Worm (Caenorhabditis elegans) whole organism, L2 larva: Measurements from ENCODE around the gene K07H8.8.

Source experiments
- C34F6.9 ChIP-seq: fragments of 150-350 bp; optimal IDR thresholded peaks from 2 replicates; lab custom pipeline; 2014; ENCODE audit warnings: missing biosample characterization, missing genetic modification characterization
- F13H6.1 ChIP-seq: sonication (generic microtip); optimal IDR thresholded peaks from 2 replicates; lab custom pipeline; 2016; ENCODE audit warnings: missing genetic modification characterization, missing compliant biosample characterization
- Y55F3AM.14 ChIP-seq: fragments of 200-800 bp; sonication (Bioruptor generic); optimal IDR thresholded peaks from 2 replicates; lab custom pipeline; 2018; ENCODE audit warnings: mild to moderate bottlenecking, missing genetic modification characterization, missing compliant biosample characterization
- ZK546.5 ChIP-seq: sonication (generic microtip); optimal IDR thresholded peaks from 2 replicates; lab custom pipeline; 2017; ENCODE audit warnings: missing biosample characterization, missing genetic modification characterization
- aly-2 ChIP-seq: fragments of 150-350 bp; optimal IDR thresholded peaks from 2 replicates; lab custom pipeline; 2014; ENCODE audit warnings: missing biosample characterization, missing genetic modification characterization
- blmp-1 ChIP-seq: sonication (generic microtip); optimal IDR thresholded peaks from 2 replicates; lab custom pipeline; 2017; ENCODE audit warnings: missing genetic modification characterization, mild to moderate bottlenecking, missing compliant biosample characterization, antibody characterized with exemption, moderate library complexity; ENCODE audit not compliant: insufficient read depth
- ceh-16 ChIP-seq: fragments of 150-350 bp; optimal IDR thresholded peaks from 2 replicates; lab custom pipeline; 2014; ENCODE audit warnings: missing biosample characterization, missing genetic modification characterization
- crh-2 ChIP-seq: sonication (generic microtip); optimal IDR thresholded peaks from 2 replicates; lab custom pipeline; 2017; ENCODE audit warnings: missing biosample characterization, missing genetic modification characterization
- elt-1 ChIP-seq: fragments of 150-350 bp; optimal IDR thresholded peaks from 2 replicates; lab custom pipeline; 2014; ENCODE audit warnings: missing biosample characterization, missing genetic modification characterization
- elt-3 ChIP-seq: sonication (generic microtip); optimal IDR thresholded peaks from 2 replicates; lab custom pipeline; 2017; ENCODE audit warnings: missing biosample characterization, missing genetic modification characterization
- fos-1 ChIP-seq: fragments of 150-350 bp; optimal IDR thresholded peaks from 2 replicates; lab custom pipeline; 2014; ENCODE audit warnings: missing biosample characterization, missing genetic modification characterization
- gmeb-1 ChIP-seq: fragments of 150-350 bp; optimal IDR thresholded peaks from 2 replicates; lab custom pipeline; 2014; ENCODE audit warnings: missing biosample characterization, missing genetic modification characterization
- lin-11 ChIP-seq: fragments of 150-350 bp; sonication (generic microtip); optimal IDR thresholded peaks from 2 replicates; lab custom pipeline; 2014; ENCODE audit warnings: missing biosample characterization, missing genetic modification characterization, inconsistent platforms, mixed read lengths
- lin-13 ChIP-seq: fragments of 150-350 bp; optimal IDR thresholded peaks from 2 replicates; lab custom pipeline; 2014; ENCODE audit warnings: missing biosample characterization, missing genetic modification reagents, missing genetic modification characterization
- lin-39 ChIP-seq: fragments of 150-350 bp; optimal IDR thresholded peaks from 2 replicates; lab custom pipeline; 2014; ENCODE audit warnings: missing biosample characterization, missing genetic modification reagents, missing genetic modification characterization
- lsy-2 ChIP-seq, 2 experiments: fragments of 150-350 bp in 1 of 2; sonication (generic microtip) in 1 of 2; optimal IDR thresholded peaks; 2 replicates each; lab custom pipeline; 2014 to 2017; ENCODE audit warnings: missing biosample characterization in 2 of 2, missing genetic modification characterization in 2 of 2
- mab-5 ChIP-seq: fragments of 150-350 bp; optimal IDR thresholded peaks from 2 replicates; lab custom pipeline; 2014; ENCODE audit warnings: missing biosample characterization, missing genetic modification characterization
- mdl-1 ChIP-seq, 2 experiments: fragments of 150-350 bp in 1 of 2; sonication (generic microtip) in 1 of 2; optimal IDR thresholded peaks; 2 replicates each; lab custom pipeline; 2017; ENCODE audit warnings: missing biosample characterization in 2 of 2, missing genetic modification characterization in 2 of 2
- nhr-10 ChIP-seq: sonication (generic microtip); optimal IDR thresholded peaks from 2 replicates; lab custom pipeline; 2017; ENCODE audit warnings: missing biosample characterization, missing genetic modification characterization
- nhr-129 ChIP-seq: fragments of 150-350 bp; optimal IDR thresholded peaks from 2 replicates; lab custom pipeline; 2014; ENCODE audit warnings: missing biosample characterization, missing genetic modification characterization
- nhr-21 ChIP-seq: fragments of 150-350 bp; optimal IDR thresholded peaks from 2 replicates; lab custom pipeline; 2014; ENCODE audit warnings: missing biosample characterization, missing genetic modification characterization
- nhr-23 ChIP-seq: fragments of 150-350 bp; optimal IDR thresholded peaks from 2 replicates; lab custom pipeline; 2014; ENCODE audit warnings: missing biosample characterization, missing genetic modification reagents, missing genetic modification characterization
- nhr-25 ChIP-seq: fragments of 150-350 bp; sonication (generic microtip); optimal IDR thresholded peaks from 3 replicates; lab custom pipeline; 2014; ENCODE audit warnings: missing biosample characterization, missing genetic modification characterization
- nhr-77 ChIP-seq: fragments of 150-350 bp; optimal IDR thresholded peaks from 2 replicates; lab custom pipeline; 2014; ENCODE audit warnings: missing biosample characterization, missing genetic modification characterization
- peb-1 ChIP-seq: fragments of 150-350 bp; optimal IDR thresholded peaks from 2 replicates; lab custom pipeline; 2014; ENCODE audit warnings: missing biosample characterization, missing genetic modification characterization
- sem-4 ChIP-seq: fragments of 150-350 bp; optimal IDR thresholded peaks from 2 replicates; lab custom pipeline; 2014; ENCODE audit warnings: missing biosample characterization, missing genetic modification reagents, missing genetic modification characterization
- skn-1 ChIP-seq: sonication (generic microtip); optimal IDR thresholded peaks from 2 replicates; lab custom pipeline; 2017; ENCODE audit warnings: missing biosample characterization, missing genetic modification characterization
- sma-3 ChIP-seq: sonication (generic microtip); optimal IDR thresholded peaks from 2 replicates; lab custom pipeline; 2016; ENCODE audit warnings: missing genetic modification reagents, missing genetic modification characterization, missing compliant biosample characterization
- sma-9 ChIP-seq, 2 experiments: fragments of 150-350 bp in 1 of 2; sonication (generic microtip) in 1 of 2; optimal IDR thresholded peaks; 2 replicates each; lab custom pipeline; 2014 to 2016; ENCODE audit warnings: missing genetic modification characterization in 2 of 2, mild to moderate bottlenecking in 1 of 2, missing biosample characterization in 1 of 2, missing compliant biosample characterization in 1 of 2, missing genetic modification reagents in 1 of 2, moderate library complexity in 1 of 2
- snpc-4 ChIP-seq: fragments of 150-350 bp; optimal IDR thresholded peaks from 2 replicates; lab custom pipeline; 2014; ENCODE audit warnings: missing biosample characterization, missing genetic modification characterization
- unc-39 ChIP-seq: fragments of 150-350 bp; optimal IDR thresholded peaks from 2 replicates; lab custom pipeline; 2014; ENCODE audit warnings: missing biosample characterization, missing genetic modification characterization
- unc-55 ChIP-seq: fragments of 150-350 bp; sonication (generic microtip); optimal IDR thresholded peaks from 3 replicates; lab custom pipeline; 2014; ENCODE audit warnings: missing biosample characterization, missing genetic modification reagents, missing genetic modification characterization
- zag-1 ChIP-seq: fragments of 150-350 bp; optimal IDR thresholded peaks from 2 replicates; lab custom pipeline; 2014; ENCODE audit warnings: missing biosample characterization, missing genetic modification characterization
- ztf-1 ChIP-seq: fragments of 200-800 bp; sonication (Bioruptor generic); conservative IDR thresholded peaks from 2 replicates; pipeline ENCODE4 v1.3.6; 2022; ENCODE audit warnings: missing genetic modification characterization, missing compliant biosample characterization

Gene K07H8.8

DNA sequence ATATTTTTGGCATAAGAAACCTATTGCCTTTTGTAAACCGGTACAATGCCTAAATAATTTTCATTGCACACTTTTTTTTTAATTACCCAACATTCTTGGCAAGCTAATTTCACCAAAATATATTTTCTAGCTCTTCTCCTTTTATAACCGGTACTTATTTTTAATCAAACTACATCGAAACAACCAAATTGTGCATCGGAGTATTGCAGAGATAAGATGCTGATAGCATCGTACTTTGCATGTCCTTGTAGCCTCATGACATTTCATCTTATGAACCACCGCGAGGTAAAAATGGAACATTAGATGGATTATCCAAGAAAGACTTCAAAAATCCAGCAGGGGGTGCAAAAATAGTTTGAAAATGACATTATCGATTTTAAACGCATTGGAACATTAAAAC, 13.0 kb downstream of the K07H8.8 start:
- TF ChIP-seq nhr-21 (tag; lab: Kevin White, UChicago) (no peak), lin-13 (GFP tag; lab: Kevin White, UChicago) (no peak), elt-3 (tag; lab: Kevin White, UChicago) (no peak), fos-1 (tag; lab: Kevin White, UChicago) (peak; percentile 37), snpc-4 (tag; lab: Kevin White, UChicago) (no peak), unc-55 (GFP tag; lab: Kevin White, UChicago) (no peak), nhr-77 (tag; lab: Kevin White, UChicago) (no peak), lsy-2 (tag; optimal IDR thresholded peaks at IDR 0.05; lab: Kevin White, UChicago) (no peak), sma-9 (GFP tag; optimal IDR thresholded peaks at IDR 0.05; lab: Kevin White, UChicago) (peak; percentile 54), sma-9 (tag; optimal IDR thresholded peaks at IDR 0.05; lab: Kevin White, UChicago) (no peak), blmp-1 (tag; lab: Kevin White, UChicago) (no peak), F13H6.1 (no peak), nhr-10 (tag; lab: Kevin White, UChicago) (no peak), peb-1 (no peak), ztf-1 (GFP tag; lab: Robert Waterston, UW) (no peak), elt-1 (tag; lab: Kevin White, UChicago) (peak; percentile 89), crh-2 (no peak)
- TF ChIP-seq, all 48 proteins: peak for 3

DNA sequence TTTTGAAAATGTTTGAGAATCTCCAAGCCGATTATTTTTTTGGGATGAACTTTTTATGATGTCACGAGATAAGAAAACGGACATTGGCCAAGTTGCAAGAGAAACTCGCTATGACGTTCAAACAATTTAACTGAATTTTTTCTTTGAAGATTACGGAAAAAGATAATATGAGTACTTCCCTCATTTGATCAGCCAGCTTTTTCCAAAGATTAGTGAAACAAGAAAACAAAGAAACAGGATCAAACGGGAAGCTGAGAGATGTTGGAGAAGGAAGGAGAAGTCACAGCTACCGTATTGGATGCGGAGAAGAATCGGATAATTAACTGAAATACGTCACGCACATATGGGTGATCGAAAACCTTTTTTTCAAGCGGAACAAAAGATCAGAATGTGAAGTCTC, 14.0 kb downstream of the K07H8.8 start:
- peak; percentile 51 for TF ChIP-seq nhr-21 (tag; lab: Kevin White, UChicago)
- TF ChIP-seq mdl-1 (tag; optimal IDR thresholded peaks at IDR 0.05; lab: Kevin White, UChicago): no peak
- TF ChIP-seq elt-1 (tag; lab: Kevin White, UChicago): no peak
- no peak for TF ChIP-seq lin-11 (tag; lab: Kevin White, UChicago)
- no peak for TF ChIP-seq unc-39 (tag; lab: Kevin White, UChicago)
- TF ChIP-seq blmp-1 (tag; lab: Kevin White, UChicago): no peak
- no peak for TF ChIP-seq fos-1 (tag; lab: Kevin White, UChicago)
- no peak for TF ChIP-seq nhr-10 (tag; lab: Kevin White, UChicago)
- TF ChIP-seq lin-13 (GFP tag; lab: Kevin White, UChicago): no peak
- no peak for TF ChIP-seq zag-1 (tag; lab: Kevin White, UChicago)
- TF ChIP-seq elt-3 (tag; lab: Kevin White, UChicago): no peak
- no peak for TF ChIP-seq lin-39 (tag; lab: Kevin White, UChicago)
- TF ChIP-seq lsy-2 (tag; optimal IDR thresholded peaks at IDR 0.05; lab: Kevin White, UChicago): peak in 1 of 2 experiments; percentile 0
- no peak for TF ChIP-seq peb-1
- TF ChIP-seq ZK546.5: no peak

DNA sequence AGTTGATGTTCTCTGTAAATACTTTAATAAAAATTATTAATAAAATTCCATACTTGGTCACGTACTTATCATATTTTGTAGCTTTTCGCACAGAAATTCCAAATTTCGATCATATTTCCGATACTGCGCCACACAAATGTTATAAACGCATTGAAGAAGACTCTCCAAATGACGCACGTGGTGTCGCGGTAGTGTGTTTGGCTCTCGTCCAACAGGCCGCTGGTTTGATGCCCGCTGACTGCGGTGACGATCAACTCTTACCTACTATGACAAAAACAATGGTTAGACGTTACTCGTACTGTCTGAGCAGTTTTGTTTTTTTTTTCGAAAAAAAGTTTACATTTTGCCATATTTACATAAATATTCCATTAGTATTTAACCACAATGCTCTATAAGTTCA, 15.4 kb downstream of the K07H8.8 start:
- TF ChIP-seq mdl-1 (tag; optimal IDR thresholded peaks at IDR 0.05; lab: Kevin White, UChicago): peak; percentile 52 to 66
- TF ChIP-seq snpc-4 (tag; lab: Kevin White, UChicago): no peak
- TF ChIP-seq nhr-23 (tag; lab: Kevin White, UChicago): no peak
- peak; percentile 90 for TF ChIP-seq unc-55 (GFP tag; lab: Kevin White, UChicago)
- TF ChIP-seq nhr-77 (tag; lab: Kevin White, UChicago): no peak
- TF ChIP-seq nhr-25 (tag; lab: Kevin White, UChicago): peak; percentile 26
- peak; percentile 46 for TF ChIP-seq lin-13 (GFP tag; lab: Kevin White, UChicago)
- peak; percentile 63 for TF ChIP-seq F13H6.1
- peak; percentile 75 for TF ChIP-seq sma-9 (GFP tag; optimal IDR thresholded peaks at IDR 0.05; lab: Kevin White, UChicago)
- TF ChIP-seq sma-9 (tag; optimal IDR thresholded peaks at IDR 0.05; lab: Kevin White, UChicago): no peak
- peak; percentile 45 to 65 for TF ChIP-seq lsy-2 (tag; optimal IDR thresholded peaks at IDR 0.05; lab: Kevin White, UChicago)
- peak; percentile 66 for TF ChIP-seq lin-11 (tag; lab: Kevin White, UChicago)
- peak; percentile 81 for TF ChIP-seq nhr-129 (tag; lab: Kevin White, UChicago)
- no peak for TF ChIP-seq nhr-10 (tag; lab: Kevin White, UChicago)
- TF ChIP-seq crh-2: peak; percentile 58
- peak; percentile 47 for TF ChIP-seq Y55F3AM.14 (GFP tag; lab: Kevin White, UChicago)
- no peak for TF ChIP-seq blmp-1 (tag; lab: Kevin White, UChicago)
- TF ChIP-seq sem-4: peak; percentile 35
- TF ChIP-seq nhr-21 (tag; lab: Kevin White, UChicago): peak; percentile 77
- no peak for TF ChIP-seq aly-2
- peak; percentile 66 for TF ChIP-seq fos-1 (tag; lab: Kevin White, UChicago)
- peak; percentile 56 for TF ChIP-seq sma-3
- TF ChIP-seq skn-1: peak; percentile 18
- peak; percentile 25 for TF ChIP-seq mab-5
- TF ChIP-seq ceh-16 (tag; lab: Kevin White, UChicago): peak; percentile 15
- TF ChIP-seq gmeb-1 (tag; lab: Kevin White, UChicago): peak; percentile 53
- peak; percentile 62 for TF ChIP-seq C34F6.9
